Fruit fly (Drosophila melanogaster) whole organism, embryonic: ENCODE results near the gene Spt20.

Experiments
- Ada2b ChIP-seq: fragments of 200-800 bp; sonication (Bioruptor generic); IDR thresholded peaks from 2 replicates; pipeline ENCODE4 v1.3.6; 2022; ENCODE audit warnings: missing biosample characterization, missing genetic modification characterization
- Adf1 ChIP-seq: fragments of 200-800 bp; sonication (Bioruptor generic); IDR thresholded peaks from 2 replicates; pipeline ENCODE4 v1.3.6; 2022; ENCODE audit warnings: missing biosample characterization, missing genetic modification characterization
- CG10654 ChIP-seq: fragments of 200-800 bp; sonication (Bioruptor generic); optimal IDR thresholded peaks from 2 replicates; lab custom pipeline; 2016; ENCODE audit warnings: missing biosample characterization, missing genetic modification characterization
- CG12155 ChIP-seq: fragments of 200-800 bp; sonication (Bioruptor generic); optimal IDR thresholded peaks from 3 replicates; lab custom pipeline; 2016; ENCODE audit warnings: missing biosample characterization, missing genetic modification characterization
- CG12299 ChIP-seq: fragments of 200-800 bp; sonication (Bioruptor generic); optimal IDR thresholded peaks from 2 replicates; lab custom pipeline; 2018; ENCODE audit warnings: missing biosample characterization, mild to moderate bottlenecking, missing genetic modification characterization
- CG12744 ChIP-seq: fragments of 200-800 bp; sonication (Bioruptor generic); optimal IDR thresholded peaks from 2 replicates; lab custom pipeline; 2016; ENCODE audit warnings: missing biosample characterization, missing genetic modification characterization
- CG13287 ChIP-seq: fragments of 200-800 bp; sonication (Bioruptor generic); IDR thresholded peaks from 2 replicates; pipeline ENCODE4 v1.3.6; 2022; ENCODE audit warnings: missing biosample characterization, missing genetic modification characterization; ENCODE audit not compliant: partially characterized antibody
- CG13894 ChIP-seq: fragments of 200-800 bp; sonication (Bioruptor generic); optimal IDR thresholded peaks from 3 replicates; lab custom pipeline; 2018; ENCODE audit warnings: missing biosample characterization, mild to moderate bottlenecking, missing genetic modification characterization, moderate library complexity
- CG15073 ChIP-seq: fragments of 200-800 bp; sonication (Bioruptor generic); optimal IDR thresholded peaks from 2 replicates; lab custom pipeline; 2016; ENCODE audit warnings: missing biosample characterization, missing genetic modification characterization
- CG18262 ChIP-seq: fragments of 200-800 bp; optimal IDR thresholded peaks from 3 replicates; lab custom pipeline; 2019; ENCODE audit warnings: missing biosample characterization, mild to moderate bottlenecking, missing genetic modification characterization, moderate library complexity
- CG2678 ChIP-seq: fragments of 200-800 bp; sonication (Bioruptor generic); optimal IDR thresholded peaks from 3 replicates; lab custom pipeline; 2019; ENCODE audit warnings: missing biosample characterization, mild to moderate bottlenecking, missing genetic modification characterization, moderate library complexity
- CG2712 ChIP-seq: fragments of 200-800 bp; optimal IDR thresholded peaks from 3 replicates; lab custom pipeline; 2019; ENCODE audit warnings: missing biosample characterization, mild to moderate bottlenecking, missing genetic modification characterization, moderate library complexity
- CG2889 ChIP-seq: fragments of 200-800 bp; sonication (Bioruptor generic); IDR thresholded peaks from 3 replicates; pipeline ENCODE4 v1.3.6; 2022; ENCODE audit warnings: missing biosample characterization, missing genetic modification characterization
- CG32532 ChIP-seq: fragments of 200-800 bp; sonication (Bioruptor generic); IDR thresholded peaks from 2 replicates; pipeline ENCODE4 v1.3.6; 2022; ENCODE audit warnings: missing biosample characterization, missing genetic modification characterization
- CG32772 ChIP-seq: fragments of 200-800 bp; sonication (Bioruptor generic); IDR thresholded peaks from 2 replicates; pipeline ENCODE4 v1.3.6; 2022; ENCODE audit warnings: missing biosample characterization, missing genetic modification characterization
- CG3995 ChIP-seq: fragments of 200-800 bp; sonication (Bioruptor generic); optimal IDR thresholded peaks from 3 replicates; lab custom pipeline; 2016; ENCODE audit warnings: missing biosample characterization, missing genetic modification characterization
- CG4328 ChIP-seq: fragments of 200-800 bp; sonication (Bioruptor generic); optimal IDR thresholded peaks from 3 replicates; lab custom pipeline; 2017; ENCODE audit warnings: missing biosample characterization, missing genetic modification reagents, missing genetic modification characterization
- CG6791 ChIP-seq: fragments of 200-800 bp; sonication (Bioruptor generic); IDR thresholded peaks from 3 replicates; pipeline ENCODE4 v1.3.6; 2022; ENCODE audit warnings: missing biosample characterization, missing genetic modification characterization; ENCODE audit not compliant: partially characterized antibody
- CG7839 ChIP-seq: fragments of 200-800 bp; sonication (Bioruptor generic); optimal IDR thresholded peaks from 3 replicates; lab custom pipeline; 2018; ENCODE audit warnings: missing biosample characterization, mild to moderate bottlenecking, missing genetic modification characterization, moderate library complexity
- CG8765 ChIP-seq: fragments of 200-800 bp; sonication (Bioruptor generic); IDR thresholded peaks from 2 replicates; pipeline ENCODE4 v1.3.6; 2022; ENCODE audit warnings: missing biosample characterization, missing genetic modification characterization
- CG9215 ChIP-seq: fragments of 200-800 bp; sonication (Bioruptor generic); IDR thresholded peaks from 2 replicates; pipeline ENCODE4 v1.3.6; 2022; ENCODE audit warnings: missing biosample characterization, missing genetic modification characterization
- CG9932 ChIP-seq: fragments of 200-800 bp; sonication (Bioruptor generic); IDR thresholded peaks from 2 replicates; pipeline ENCODE4 v1.3.6; 2022; ENCODE audit warnings: missing biosample characterization, missing genetic modification characterization
- D19A ChIP-seq: fragments of 200-800 bp; optimal IDR thresholded peaks from 3 replicates; lab custom pipeline; 2019; ENCODE audit warnings: missing biosample characterization, mild to moderate bottlenecking, missing genetic modification characterization, moderate library complexity
- E2f1 ChIP-seq: fragments of 200-800 bp; sonication (Bioruptor generic); IDR thresholded peaks from 2 replicates; pipeline ENCODE4 v1.3.6; 2022; ENCODE audit warnings: missing biosample characterization, missing genetic modification characterization
- Elba2 ChIP-seq: fragments of 200-800 bp; sonication (Bioruptor generic); optimal IDR thresholded peaks from 3 replicates; lab custom pipeline; 2016; ENCODE audit warnings: missing biosample characterization, missing genetic modification characterization
- Ets65A ChIP-seq: fragments of 200-800 bp; sonication (Bioruptor generic); peaks from one replicate; lab custom pipeline; 2016; ENCODE audit warnings: missing biosample characterization, missing genetic modification characterization
- Fer1 ChIP-seq: fragments of 200-800 bp; sonication (Bioruptor generic); optimal IDR thresholded peaks from 2 replicates; lab custom pipeline; 2017; ENCODE audit warnings: missing biosample characterization, mild to moderate bottlenecking, missing genetic modification characterization
- H15 ChIP-seq: fragments of 200-800 bp; sonication (Bioruptor generic); IDR thresholded peaks from 3 replicates; pipeline ENCODE4 v1.3.6; 2022; ENCODE audit warnings: missing biosample characterization, missing genetic modification characterization
- HLH4C ChIP-seq: fragments of 200-800 bp; sonication (Bioruptor generic); IDR thresholded peaks from 3 replicates; pipeline ENCODE4 v1.3.6; 2022; ENCODE audit warnings: missing biosample characterization, missing genetic modification characterization; ENCODE audit not compliant: partially characterized antibody
- HmgZ ChIP-seq: fragments of 200-800 bp; sonication (Bioruptor generic); optimal IDR thresholded peaks from 2 replicates; lab custom pipeline; 2018; ENCODE audit warnings: missing biosample characterization, mild to moderate bottlenecking, missing genetic modification characterization
- Lhr ChIP-seq: fragments of 200-800 bp; sonication (Bioruptor generic); optimal IDR thresholded peaks from 3 replicates; lab custom pipeline; 2017; ENCODE audit warnings: mild to moderate bottlenecking, missing biosample characterization, missing genetic modification reagents, missing genetic modification characterization
- MESR4 ChIP-seq: fragments of 200-800 bp; sonication (Bioruptor generic); optimal IDR thresholded peaks from 2 replicates; lab custom pipeline; 2018; ENCODE audit warnings: missing biosample characterization, mild to moderate bottlenecking, missing genetic modification characterization, moderate library complexity
- Oli ChIP-seq: fragments of 200-800 bp; sonication (Bioruptor generic); optimal IDR thresholded peaks from 2 replicates; lab custom pipeline; 2018; ENCODE audit warnings: missing biosample characterization, mild to moderate bottlenecking, missing genetic modification characterization, moderate library complexity
- Pdp1 ChIP-seq, 2 experiments: fragments of 200-800 bp; sonication (Bioruptor generic); optimal IDR thresholded peaks; 3 replicates each; lab custom pipeline; 2016; ENCODE audit warnings: missing biosample characterization in 2 of 2, missing genetic modification characterization in 2 of 2, mild to moderate bottlenecking in 1 of 2, moderate library complexity in 1 of 2
- Poxn ChIP-seq: fragments of 200-800 bp; sonication (Bioruptor generic); IDR thresholded peaks from 2 replicates; pipeline ENCODE4 v1.3.6; 2022; ENCODE audit warnings: missing biosample characterization, missing genetic modification characterization
- Scr ChIP-seq: fragments of 200-800 bp; sonication (Bioruptor generic); IDR thresholded peaks from 2 replicates; pipeline ENCODE4 v1.3.6; 2022; ENCODE audit warnings: missing biosample characterization, missing genetic modification characterization; ENCODE audit not compliant: partially characterized antibody
- Side ChIP-seq: fragments of 200-800 bp; sonication (Bioruptor generic); optimal IDR thresholded peaks from 2 replicates; lab custom pipeline; 2016; ENCODE audit warnings: missing biosample characterization, missing genetic modification characterization
- ap ChIP-seq: fragments of 200-800 bp; sonication (Bioruptor generic); IDR thresholded peaks from 2 replicates; pipeline ENCODE4 v1.3.6; 2022; ENCODE audit warnings: missing biosample characterization, missing genetic modification characterization
- ato ChIP-seq: fragments of 200-800 bp; sonication (Bioruptor generic); IDR thresholded peaks from 2 replicates; pipeline ENCODE4 v1.3.6; 2022; ENCODE audit warnings: missing biosample characterization, missing genetic modification characterization; ENCODE audit not compliant: partially characterized antibody
- fd96Cb ChIP-seq: fragments of 200-800 bp; sonication (Bioruptor generic); optimal IDR thresholded peaks from 2 replicates; lab custom pipeline; 2018; ENCODE audit warnings: missing biosample characterization, mild to moderate bottlenecking, missing genetic modification characterization, moderate library complexity
- gcm ChIP-seq: fragments of 200-800 bp; sonication (Bioruptor generic); optimal IDR thresholded peaks from 2 replicates; lab custom pipeline; 2019; ENCODE audit warnings: missing biosample characterization, mild to moderate bottlenecking, missing genetic modification characterization, moderate library complexity
- grau ChIP-seq: fragments of 200-800 bp; optimal IDR thresholded peaks from 3 replicates; lab custom pipeline; 2019; ENCODE audit warnings: missing biosample characterization, mild to moderate bottlenecking, missing genetic modification characterization, moderate library complexity
- ind ChIP-seq: fragments of 200-800 bp; sonication (Bioruptor generic); optimal IDR thresholded peaks from 3 replicates; lab custom pipeline; 2016; ENCODE audit warnings: missing biosample characterization, missing genetic modification characterization
- pros ChIP-seq: fragments of 200-800 bp; sonication (Bioruptor generic); optimal IDR thresholded peaks from 3 replicates; lab custom pipeline; 2019; ENCODE audit warnings: missing biosample characterization, mild to moderate bottlenecking, missing genetic modification characterization, moderate library complexity
- psq ChIP-seq: fragments of 200-800 bp; sonication (Bioruptor generic); optimal IDR thresholded peaks from 2 replicates; lab custom pipeline; 2017; ENCODE audit warnings: missing biosample characterization, missing genetic modification characterization
- rib ChIP-seq: fragments of 200-800 bp; sonication (Bioruptor generic); IDR thresholded peaks from 2 replicates; pipeline ENCODE4 v1.3.6; 2022; ENCODE audit warnings: missing biosample characterization, missing genetic modification characterization
- scrt ChIP-seq: fragments of 200-800 bp; sonication (Bioruptor generic); optimal IDR thresholded peaks from 2 replicates; lab custom pipeline; 2018; ENCODE audit warnings: missing biosample characterization, mild to moderate bottlenecking, missing genetic modification characterization, moderate library complexity
- seq ChIP-seq: fragments of 200-800 bp; sonication (Bioruptor generic); IDR thresholded peaks from 2 replicates; pipeline ENCODE4 v1.3.6; 2022; ENCODE audit warnings: missing biosample characterization, missing genetic modification characterization
- wek ChIP-seq: fragments of 200-800 bp; sonication (Bioruptor generic); optimal IDR thresholded peaks from 3 replicates; lab custom pipeline; 2018; ENCODE audit warnings: missing biosample characterization, mild to moderate bottlenecking, missing genetic modification characterization, moderate library complexity
- wor ChIP-seq: fragments of 200-800 bp; sonication (Bioruptor generic); IDR thresholded peaks from 2 replicates; pipeline ENCODE4 v1.3.6; 2022; ENCODE audit warnings: missing biosample characterization, missing genetic modification characterization

Gene Spt20

dm6 chr3L:13479609-13480240 is 22.8 kb upstream of the Spt20 start:
- TF ChIP-seq wek (GFP tag; lab: Kevin White, UChicago) (no peak), HmgZ (no peak), gcm (GFP tag; lab: Kevin White, UChicago) (no peak), Pdp1 (GFP tag; optimal IDR thresholded peaks at IDR 0.05; lab: Kevin White, UChicago) (peak; percentile 25 to 84), CG4328 (no peak), CG32772 (GFP tag; lab: Robert Waterston, UW) (no peak), CG18262 (peak; percentile 39), Poxn (GFP tag; lab: Robert Waterston, UW) (no peak), CG6791 (GFP tag; lab: Robert Waterston, UW) (no peak), CG13894 (tag; lab: Kevin White, UChicago) (peak; percentile 60), MESR4 (no peak), ind (GFP tag; lab: Kevin White, UChicago) (peak; percentile 55), Side (GFP tag; lab: Kevin White, UChicago) (no peak), CG12744 (no peak), ato (GFP tag; lab: Robert Waterston, UW) (peak; percentile 33; the same call in 1 of the 2 replicates), fd96Cb (peak; percentile 12), pros (GFP tag; lab: Kevin White, UChicago) (no peak), CG7839 (peak; percentile 67), wor (GFP tag; lab: Robert Waterston, UW) (no peak), CG3995 (GFP tag; lab: Kevin White, UChicago) (peak; percentile 0), HLH4C (GFP tag; lab: Robert Waterston, UW) (no peak), CG2889 (0 out of 3 replicates have a peak, but pooled peaks have one; percentile 12), Adf1 (no peak), D19A (tag; lab: Kevin White, UChicago) (peak; percentile 46), Oli (tag; lab: Kevin White, UChicago) (peak; percentile 63), Lhr (GFP tag; lab: Kevin White, UChicago) (no peak), grau (tag; lab: Kevin White, UChicago) (peak; percentile 92), CG13287 (GFP tag; lab: Robert Waterston, UW) (no peak), CG9215 (GFP tag; lab: Robert Waterston, UW) (peak; percentile 42; the same call in 1 of the 2 replicates), H15 (GFP tag; lab: Robert Waterston, UW) (no peak), CG8765 (GFP tag; lab: Robert Waterston, UW) (no peak), ap (no peak), Elba2 (no peak), CG10654 (GFP tag; lab: Kevin White, UChicago) (peak; percentile 46), CG12155 (GFP tag; lab: Kevin White, UChicago) (peak; percentile 37), E2f1 (GFP tag; lab: Robert Waterston, UW) (peak; percentile 39; the same call in 1 of the 2 replicates), Ada2b (GFP tag; lab: Robert Waterston, UW) (peak; percentile 44; the same call in 1 of the 2 replicates), scrt (GFP tag; lab: Kevin White, UChicago) (peak; percentile 51), CG2712 (tag; lab: Kevin White, UChicago) (peak; percentile 31), Fer1 (GFP tag; lab: Kevin White, UChicago) (peak; percentile 8), rib (GFP tag; lab: Robert Waterston, UW) (no peak), psq (GFP tag; lab: Kevin White, UChicago) (peak; percentile 5), Scr (GFP tag; lab: Robert Waterston, UW) (no peak), Ets65A (GFP tag; lab: Kevin White, UChicago) (peak; percentile 39), CG32532 (peak; percentile 52; the same call in 1 of the 2 replicates), seq (GFP tag; lab: Robert Waterston, UW) (peak; percentile 13; the same call in 1 of the 2 replicates), CG12299 (tag; lab: Kevin White, UChicago) (no peak), CG15073 (no peak), CG9932 (GFP tag; lab: Robert Waterston, UW) (peak; percentile 39; the same call in 1 of the 2 replicates), CG2678 (tag; lab: Kevin White, UChicago) (peak; percentile 76)
